Fruit fly (Drosophila melanogaster): ENCODE data around the gene cDIP.

Gene cDIP

dm6 chr3R:21161620-21162029 is 733 bp upstream of the cDIP start (continued):
- TF ChIP-seq Rfx (GFP tag; IDR thresholded peaks at IDR 0.05) (peak; percentile 51; the same call in 1 of the 2 replicates), CG17328 (GFP tag; IDR thresholded peaks at IDR 0.05) (peak; percentile 52), Optix (GFP tag; IDR thresholded peaks at IDR 0.05) (0 out of 3 replicates have a peak, but pooled peaks have one; percentile 14), pnt (GFP tag; optimal IDR thresholded peaks at IDR 0.05) (no peak), Abd-B (GFP tag; optimal IDR thresholded peaks at IDR 0.05) (no peak), abd-A (tag; optimal IDR thresholded peaks at IDR 0.05) (no peak), Chrac-16 (GFP tag; optimal IDR thresholded peaks at IDR 0.05) (no peak), CG14667 (GFP tag; IDR thresholded peaks at IDR 0.05) (no peak), eve (GFP tag; optimal IDR thresholded peaks at IDR 0.05) (peak in 1 of 2 experiments; percentile 33), Hey (tag; optimal IDR thresholded peaks at IDR 0.05) (peak; percentile 3), da (GFP tag; optimal IDR thresholded peaks at IDR 0.05) (peak; percentile 8), Nf-YB (GFP tag; optimal IDR thresholded peaks at IDR 0.05) (no peak), CG12942 (GFP tag; optimal IDR thresholded peaks at IDR 0.05) (peak; percentile 5), dysf (GFP tag; IDR thresholded peaks at IDR 0.05) (peak; percentile 52; the same call in 2 of the 3 replicates), Hr51 (GFP tag; optimal IDR thresholded peaks at IDR 0.05) (peak in 1 of 2 experiments; percentile 61), lmd (GFP tag; IDR thresholded peaks at IDR 0.05) (peak; percentile 27; the same call in 1 of the 2 replicates), D19A (tag; optimal IDR thresholded peaks at IDR 0.05) (peak; percentile 94), chif (GFP tag; optimal IDR thresholded peaks at IDR 0.05) (no peak), ind (GFP tag; optimal IDR thresholded peaks at IDR 0.05) (no peak), CG12104 (GFP tag; optimal IDR thresholded peaks at IDR 0.05) (no peak), otp (GFP tag; IDR thresholded peaks at IDR 0.05) (no peak), Fer3 (tag; optimal IDR thresholded peaks at IDR 0.05) (peak; percentile 29), CG11696 (GFP tag; IDR thresholded peaks at IDR 0.05) (no peak), CG13424 (tag; optimal IDR thresholded peaks at IDR 0.05) (peak; percentile 16), CG3407 (GFP tag; optimal IDR thresholded peaks at IDR 0.05) (no peak), Hr78 (GFP tag; optimal IDR thresholded peaks at IDR 0.05) (no peak), CG4328 (GFP tag; optimal IDR thresholded peaks at IDR 0.05) (no peak), exex (tag; optimal IDR thresholded peaks at IDR 0.05) (peak; percentile 77), CG12769 (tag; optimal IDR thresholded peaks at IDR 0.05) (peak; percentile 90), sqz (GFP tag; optimal IDR thresholded peaks at IDR 0.05) (no peak), Lim3 (GFP tag; IDR thresholded peaks at IDR 0.05) (0 out of 2 replicates have a peak, but pooled peaks have one; percentile 42), Poxn (GFP tag; IDR thresholded peaks at IDR 0.05) (0 out of 2 replicates have a peak, but pooled peaks have one; percentile 14), tio (GFP tag; optimal IDR thresholded peaks at IDR 0.05) (no peak), CG9609 (GFP tag; optimal IDR thresholded peaks at IDR 0.05) (peak; percentile 50), vvl (GFP tag; IDR thresholded peaks at IDR 0.05) (no peak), CG6175 (GFP tag; IDR thresholded peaks at IDR 0.05) (0 out of 3 replicates have a peak, but pooled peaks have one; percentile 41), NK7.1 (GFP tag; optimal IDR thresholded peaks at IDR 0.05) (peak; percentile 32), gcm2 (GFP tag; optimal IDR thresholded peaks at IDR 0.05) (no peak), tup (GFP tag; optimal IDR thresholded peaks at IDR 0.05) (peak; percentile 36), HLH54F (GFP tag; optimal IDR thresholded peaks at IDR 0.05) (peak; percentile 59), CG1233 (GFP tag; optimal IDR thresholded peaks at IDR 0.05) (peak; percentile 28), CG14441 (GFP tag; IDR thresholded peaks at IDR 0.05) (peak; percentile 61), Adf1 (GFP tag; IDR thresholded peaks at IDR 0.05) (peak; percentile 40), CG2120 (GFP tag; optimal IDR thresholded peaks at IDR 0.05) (peak; percentile 79), CG10565 (GFP tag; optimal IDR thresholded peaks at IDR 0.05) (no peak), jing (GFP tag; optimal IDR thresholded peaks at IDR 0.05) (peak; percentile 13), jigr1 (GFP tag; IDR thresholded peaks at IDR 0.05) (no peak), dmrt99B (tag; optimal IDR thresholded peaks at IDR 0.05) (peak; percentile 53), pho (GFP tag; optimal IDR thresholded peaks at IDR 0.05) (peak; percentile 62), Bgb (GFP tag; IDR thresholded peaks at IDR 0.05; ENCODE audit: partially characterized antibody) (no peak), CG11456 (GFP tag; IDR thresholded peaks at IDR 0.05) (no peak)

Data from whole organism, embryonic.